Fruit fly (Drosophila melanogaster): ENCODE measurements around the gene rsh.

Gene rsh

dm6 chrX:13112238-13112829 lies 123.9 kb downstream of the rsh start, which contains the start of gene Chpf (continued):
- TF ChIP-seq Sry-δ (GFP tag; optimal IDR thresholded peaks at IDR 0.05) = peak; percentile 91
- TF ChIP-seq Pdp1 (GFP tag; optimal IDR thresholded peaks at IDR 0.05) = peak in 1 of 2 experiments; percentile 22
- no peak for TF ChIP-seq Sox100B (GFP tag; optimal IDR thresholded peaks at IDR 0.05)
- TF ChIP-seq Med (GFP tag) = peak; percentile 87
- peak; percentile 87 for TF ChIP-seq amos (GFP tag; IDR thresholded peaks at IDR 0.05; ENCODE audit: partially characterized antibody)
- peak; percentile 34 for TF ChIP-seq CHES-1-like (GFP tag; optimal IDR thresholded peaks at IDR 0.05)
- TF ChIP-seq CG31224 (GFP tag; IDR thresholded peaks at IDR 0.05) = no peak
- TF ChIP-seq CG5953 (GFP tag; IDR thresholded peaks at IDR 0.05) = no peak
- TF ChIP-seq CG17186 (GFP tag; optimal IDR thresholded peaks at IDR 0.05) = peak; percentile 7
- TF ChIP-seq CG16813 (GFP tag; IDR thresholded peaks at IDR 0.05; ENCODE audit: partially characterized antibody) = peak; percentile 91
- TF ChIP-seq CG2712 (tag; optimal IDR thresholded peaks at IDR 0.05) = no peak
- peak; percentile 87 for TF ChIP-seq vnd (GFP tag; IDR thresholded peaks at IDR 0.05; ENCODE audit: partially characterized antibody)
- peak; percentile 81 for TF ChIP-seq E2f2 (GFP tag; IDR thresholded peaks at IDR 0.05)
- TF ChIP-seq phol (tag; optimal IDR thresholded peaks at IDR 0.05) = peak; percentile 34
- peak; percentile 17; the same call in 1 of the 3 replicates for TF ChIP-seq ase (GFP tag; IDR thresholded peaks at IDR 0.05)
- TF ChIP-seq CG6765 (GFP tag; optimal IDR thresholded peaks at IDR 0.05) = no peak
- TF ChIP-seq mam (GFP tag; optimal IDR thresholded peaks at IDR 0.05) = peak; percentile 27
- TF ChIP-seq ato (GFP tag; IDR thresholded peaks at IDR 0.05; ENCODE audit: partially characterized antibody) = peak; percentile 74; the same call in 1 of the 2 replicates
- peak; percentile 97 for TF ChIP-seq CG7357 (GFP tag; IDR thresholded peaks at IDR 0.05)
- TF ChIP-seq Ets65A (GFP tag) = peak; percentile 68
- TF ChIP-seq CG2202 (tag; optimal IDR thresholded peaks at IDR 0.05) = no peak
- TF ChIP-seq Opbp (GFP tag; IDR thresholded peaks at IDR 0.05; ENCODE audit: partially characterized antibody) = peak; percentile 84
- TF ChIP-seq cas (GFP tag; IDR thresholded peaks at IDR 0.05) = no peak
- TF ChIP-seq Meics (GFP tag; optimal IDR thresholded peaks at IDR 0.05) = no peak
- peak; percentile 59; the same call in 2 of the 3 replicates for TF ChIP-seq mld (GFP tag; IDR thresholded peaks at IDR 0.05; ENCODE audit: partially characterized antibody)
- TF ChIP-seq pan (optimal IDR thresholded peaks at IDR 0.05) = no peak
- peak in 1 of 2 experiments; percentile 28 for TF ChIP-seq pan (GFP tag; optimal IDR thresholded peaks at IDR 0.05 in 1 of 2, IDR thresholded peaks at IDR 0.05 in 1 of 2)
- peak; percentile 65 for TF ChIP-seq unc-4 (GFP tag; IDR thresholded peaks at IDR 0.05; ENCODE audit: partially characterized antibody)
- TF ChIP-seq Doc3 (GFP tag; IDR thresholded peaks at IDR 0.05; ENCODE audit: partially characterized antibody) = peak; percentile 50; the same call in 1 of the 3 replicates
- peak; percentile 36 for TF ChIP-seq CG17802 (tag; optimal IDR thresholded peaks at IDR 0.05)
- peak; percentile 84 for TF ChIP-seq nerfin-2 (GFP tag; IDR thresholded peaks at IDR 0.05; ENCODE audit: partially characterized antibody)
- TF ChIP-seq CG13287 (GFP tag; IDR thresholded peaks at IDR 0.05; ENCODE audit: partially characterized antibody) = peak; percentile 73
- TF ChIP-seq twi (tag; optimal IDR thresholded peaks at IDR 0.05) = no peak
- TF ChIP-seq lilli (GFP tag; optimal IDR thresholded peaks at IDR 0.05) = peak; percentile 3
- no peak for TF ChIP-seq Elba2 (GFP tag; optimal IDR thresholded peaks at IDR 0.05)
- TF ChIP-seq CG1024 (GFP tag; IDR thresholded peaks at IDR 0.05) = no peak
- peak; percentile 80 for TF ChIP-seq kah (GFP tag; optimal IDR thresholded peaks at IDR 0.05)
- no peak for TF ChIP-seq tx (GFP tag; optimal IDR thresholded peaks at IDR 0.05)
- TF ChIP-seq CG34224 (GFP tag; IDR thresholded peaks at IDR 0.05; ENCODE audit: partially characterized antibody) = peak; percentile 50; the same call in 1 of the 3 replicates
- peak; percentile 49; the same call in 1 of the 2 replicates for TF ChIP-seq CG9932 (GFP tag; IDR thresholded peaks at IDR 0.05)
- TF ChIP-seq sd (tag; optimal IDR thresholded peaks at IDR 0.05) = no peak
- TF ChIP-seq bab2 (GFP tag; optimal IDR thresholded peaks at IDR 0.05) = peak; percentile 5
- TF ChIP-seq chinmo (GFP tag; IDR thresholded peaks at IDR 0.05; ENCODE audit: partially characterized antibody) = peak; percentile 88; the same call in 3 of the 4 replicates
- TF ChIP-seq CG9215 (GFP tag; IDR thresholded peaks at IDR 0.05) = no peak
- TF ChIP-seq fd64A (GFP tag; optimal IDR thresholded peaks at IDR 0.05) = no peak
- TF ChIP-seq CG17361 (GFP tag; IDR thresholded peaks at IDR 0.05) = peak; percentile 41; the same call in 1 of the 3 replicates
- TF ChIP-seq CG11456 (GFP tag; IDR thresholded peaks at IDR 0.05) = no peak
- 0 out of 2 replicates have a peak, but pooled peaks have one; percentile 14 for TF ChIP-seq vvl (GFP tag; IDR thresholded peaks at IDR 0.05)
